Worm (Caenorhabditis elegans): ENCODE measurements around the gene W08F4.12.

The W08F4.12 gene

DNA sequence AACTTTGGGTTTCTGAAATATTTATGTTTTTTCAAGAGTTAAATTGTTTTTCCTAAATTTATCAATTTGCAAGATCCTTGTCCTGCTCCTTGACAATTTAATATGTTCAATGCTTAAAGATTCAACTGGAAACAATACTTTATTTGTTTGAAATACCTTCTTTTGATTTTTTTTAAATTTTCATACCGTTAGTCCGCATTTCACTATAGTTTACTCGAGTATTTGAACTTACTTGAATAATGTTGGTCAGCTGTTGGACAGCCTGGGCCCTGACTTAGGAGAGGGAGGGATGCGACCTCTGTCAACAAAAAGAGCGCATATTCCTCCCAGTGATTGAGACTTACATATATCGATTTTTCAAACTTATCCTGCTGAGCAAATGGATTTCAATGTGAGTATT, 21.8 kb upstream of the W08F4.12 start, which contains the start of gene W04H10.5:
TSS of gene W04H10.5 (plus strand) at position 301 of the 400 bp plus-strand sequence.
- TF ChIP-seq che-1 (tag; optimal IDR thresholded peaks at IDR 0.05) (no peak), ama-1 (optimal IDR thresholded peaks at IDR 0.05) (no peak), nhr-11 (tag; optimal IDR thresholded peaks at IDR 0.05) (no peak), syd-9 (tag; optimal IDR thresholded peaks at IDR 0.05) (no peak)

DNA sequence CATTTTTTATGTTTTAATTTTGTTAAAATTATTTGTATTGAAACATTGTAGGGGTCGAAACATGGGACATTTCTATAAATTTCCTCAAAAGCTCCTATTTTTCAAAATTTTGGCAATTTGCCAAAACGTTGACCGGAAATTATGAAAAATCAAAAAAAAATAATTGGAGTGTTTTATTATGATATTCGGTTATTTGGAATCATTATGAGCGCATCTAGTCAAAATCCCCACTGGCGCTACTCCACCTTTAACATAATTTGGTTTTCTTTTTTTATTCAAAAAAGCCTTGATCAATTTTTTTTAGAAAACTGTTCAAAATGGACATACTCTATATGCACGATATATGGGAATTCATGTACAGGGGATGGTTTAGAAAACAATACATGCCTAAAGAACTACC, 21.0 kb upstream of the W08F4.12 start, which contains the start of gene W04H10.2:
TSS of gene W04H10.2 (plus strand) at position 301 of the 400 bp plus-strand sequence.
- TF ChIP-seq fax-1 (tag; optimal IDR thresholded peaks at IDR 0.05) = no peak
- TF ChIP-seq ceh-22 (tag; optimal IDR thresholded peaks at IDR 0.05) = no peak
- no peak for TF ChIP-seq nhr-232 (tag; optimal IDR thresholded peaks at IDR 0.05)
- no peak for TF ChIP-seq lim-6 (tag; optimal IDR thresholded peaks at IDR 0.05)
- no peak for TF ChIP-seq elt-4 (tag; optimal IDR thresholded peaks at IDR 0.05)
- TF ChIP-seq pros-1 (tag; optimal IDR thresholded peaks at IDR 0.05) = no peak
- TF ChIP-seq C08G9.2 (tag; optimal IDR thresholded peaks at IDR 0.05) = no peak
- TF ChIP-seq hlh-13 (GFP tag; optimal IDR thresholded peaks at IDR 0.05) = no peak
- TF ChIP-seq sox-2 (GFP tag; IDR thresholded peaks at IDR 0.05) = no peak
- no peak for TF ChIP-seq ceh-19 (GFP tag; optimal IDR thresholded peaks at IDR 0.05)
- no peak for TF ChIP-seq lin-11 (tag; optimal IDR thresholded peaks at IDR 0.05)
- no peak for TF ChIP-seq hlh-30 (tag; optimal IDR thresholded peaks at IDR 0.05; ENCODE audit: insufficient read depth)
- no peak for TF ChIP-seq syd-9 (tag; optimal IDR thresholded peaks at IDR 0.05)

DNA sequence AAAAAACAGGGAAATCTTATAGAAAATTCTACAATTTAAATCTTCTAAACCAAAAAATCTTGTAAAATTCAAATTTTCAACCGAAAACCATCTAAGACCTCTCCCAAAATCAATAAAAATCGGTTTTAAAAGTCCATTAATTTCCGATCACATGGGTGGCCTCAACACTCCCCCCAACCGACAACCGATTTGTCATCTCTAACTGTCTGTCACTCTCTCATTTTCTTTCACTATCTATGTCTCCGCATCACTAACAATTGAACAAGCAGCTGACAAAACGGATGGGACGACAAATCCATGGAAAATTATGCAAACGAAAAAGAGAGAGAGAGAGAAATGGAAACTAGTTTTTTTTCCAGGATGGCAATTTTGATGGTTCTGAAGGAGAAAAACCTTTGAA, 18.7 kb upstream of the W08F4.12 start:
- TF ChIP-seq elt-4 (tag; optimal IDR thresholded peaks at IDR 0.05) (no peak), K02D7.2 (tag; optimal IDR thresholded peaks at IDR 0.05) (no peak), F13H6.1 (tag; optimal IDR thresholded peaks at IDR 0.05) (no peak), hlh-30 (tag; optimal IDR thresholded peaks at IDR 0.05; ENCODE audit: insufficient read depth) (peak; percentile 86), unc-55 (GFP tag; optimal IDR thresholded peaks at IDR 0.05) (peak; percentile 98), dmd-4 (tag; optimal IDR thresholded peaks at IDR 0.05; ENCODE audit: borderline replicate concordance) (no peak), ceh-31 (tag; optimal IDR thresholded peaks at IDR 0.05) (peak; percentile 38), ceh-34 (tag; optimal IDR thresholded peaks at IDR 0.05) (no peak), eyg-1 (tag; optimal IDR thresholded peaks at IDR 0.05) (no peak), sdc-2 (tag; optimal IDR thresholded peaks at IDR 0.05) (no peak), ceh-2 (tag; optimal IDR thresholded peaks at IDR 0.05) (no peak), ceh-45 (GFP tag; IDR thresholded peaks at IDR 0.05) (no peak), lin-11 (tag; optimal IDR thresholded peaks at IDR 0.05) (no peak), zip-5 (tag; optimal IDR thresholded peaks at IDR 0.05) (no peak), C08G9.2 (tag; optimal IDR thresholded peaks at IDR 0.05) (no peak), pax-1 (tag; optimal IDR thresholded peaks at IDR 0.05) (no peak), ceh-6 (GFP tag; optimal IDR thresholded peaks at IDR 0.05) (no peak), gmeb-2 (tag; optimal IDR thresholded peaks at IDR 0.05) (no peak), npax-4 (tag; optimal IDR thresholded peaks at IDR 0.05) (no peak), Y22D7AL.16 (tag; optimal IDR thresholded peaks at IDR 0.05) (no peak), hlh-8 (tag; optimal IDR thresholded peaks at IDR 0.05) (no peak), pros-1 (tag; optimal IDR thresholded peaks at IDR 0.05) (no peak), pat-9 (tag; optimal IDR thresholded peaks at IDR 0.05) (no peak), ceh-18 (tag; optimal IDR thresholded peaks at IDR 0.05) (peak; percentile 33), pha-4 (tag; optimal IDR thresholded peaks at IDR 0.05) (no peak), tbx-2 (tag; optimal IDR thresholded peaks at IDR 0.05) (peak; percentile 39), nhr-232 (tag; optimal IDR thresholded peaks at IDR 0.05) (no peak), ceh-19 (GFP tag; optimal IDR thresholded peaks at IDR 0.05) (no peak), T23F11.4 (GFP tag; optimal IDR thresholded peaks at IDR 0.05) (no peak), nfya-1 (tag; optimal IDR thresholded peaks at IDR 0.05) (peak; percentile 57), madf-2 (tag; optimal IDR thresholded peaks at IDR 0.05) (no peak), unc-42 (tag; optimal IDR thresholded peaks at IDR 0.05) (peak; percentile 2), hlh-13 (GFP tag; optimal IDR thresholded peaks at IDR 0.05) (no peak), elt-2 (tag; optimal IDR thresholded peaks at IDR 0.05) (no peak), pag-3 (tag; optimal IDR thresholded peaks at IDR 0.05; ENCODE audit: borderline replicate concordance) (no peak), fkh-10 (GFP tag; optimal IDR thresholded peaks at IDR 0.05) (no peak), fkh-6 (tag; optimal IDR thresholded peaks at IDR 0.05) (no peak), rnt-1 (tag; optimal IDR thresholded peaks at IDR 0.05) (peak; percentile 13), pqm-1 (tag; optimal IDR thresholded peaks at IDR 0.05) (no peak), che-1 (tag; optimal IDR thresholded peaks at IDR 0.05) (no peak), ceh-30 (tag; optimal IDR thresholded peaks at IDR 0.05) (no peak)
